Worm (Caenorhabditis elegans) whole organism, late embryonic: ENCODE results near the gene ZC8.6.

ENCODE experiments used
- T23F11.4 ChIP-seq: fragments of 200-800 bp; sonication (Bioruptor generic); optimal IDR thresholded peaks from 2 replicates; lab custom pipeline; 2018; ENCODE audit warnings: mild to moderate bottlenecking, missing genetic modification characterization, missing compliant biosample characterization
- dve-1 ChIP-seq: sonication (generic microtip); optimal IDR thresholded peaks from 2 replicates; lab custom pipeline; 2017; ENCODE audit warnings: antibody characterized with exemption, mild to moderate bottlenecking, missing genetic modification characterization, missing compliant biosample characterization
- hlh-8 ChIP-seq: sonication (generic microtip); optimal IDR thresholded peaks from 2 replicates; lab custom pipeline; 2016; ENCODE audit warnings: missing genotype, missing genetic modification characterization, missing compliant biosample characterization
- pha-4 ChIP-seq: fragments of 150-350 bp; optimal IDR thresholded peaks from 2 replicates; lab custom pipeline; 2018; ENCODE audit warnings: missing biosample characterization, missing genetic modification reagents, missing genetic modification characterization

ce11 chrX:5038812-5039211 lies 41.4 kb upstream of the ZC8.6 start:
- TF ChIP-seq hlh-8 (tag; lab: Kevin White, UChicago) (no peak), T23F11.4 (no peak), pha-4 (tag; lab: Kevin White, UChicago) (no peak), dve-1 (tag; lab: Kevin White, UChicago) (no peak)
